Fruit fly (Drosophila melanogaster) whole organism, embryonic: ENCODE data around the gene Ldaf1.
A peak's percentile ranks its signal among the peaks of the same experiment; 100 is the strongest.

Experiments used
- Atf6 ChIP-seq: fragments of 200-800 bp; sonication (Bioruptor generic); IDR thresholded peaks from 2 replicates; pipeline ENCODE4 v1.3.6; 2022; ENCODE audit warnings: missing biosample characterization, missing genetic modification characterization
- CG10209 ChIP-seq: fragments of 200-800 bp; sonication (Bioruptor generic); optimal IDR thresholded peaks from 3 replicates; lab custom pipeline; 2017; ENCODE audit warnings: missing biosample characterization, mild to moderate bottlenecking, missing genetic modification characterization, missing genetic modification reagents
- CG10274 ChIP-seq: fragments of 200-800 bp; sonication (Bioruptor generic); optimal IDR thresholded peaks from 3 replicates; lab custom pipeline; 2017; ENCODE audit warnings: missing biosample characterization, mild to moderate bottlenecking, missing genetic modification characterization
- CG10366 ChIP-seq: fragments of 200-800 bp; sonication (Bioruptor generic); IDR thresholded peaks from 2 replicates; pipeline ENCODE4 v1.3.6; 2022; ENCODE audit warnings: missing biosample characterization, missing genetic modification characterization
- CG10959 ChIP-seq: fragments of 200-800 bp; sonication (Bioruptor generic); IDR thresholded peaks from 2 replicates; pipeline ENCODE4 v1.3.6; 2022; ENCODE audit warnings: missing biosample characterization, missing genetic modification characterization
- CG11456 ChIP-seq: fragments of 200-800 bp; sonication (Bioruptor generic); IDR thresholded peaks from 3 replicates; pipeline ENCODE4 v1.3.6; 2022; ENCODE audit warnings: missing biosample characterization, missing genetic modification characterization
- CG12071 ChIP-seq: fragments of 200-800 bp; sonication (Bioruptor generic); optimal IDR thresholded peaks from 3 replicates; lab custom pipeline; 2018; ENCODE audit warnings: missing biosample characterization, mild to moderate bottlenecking, missing genetic modification characterization
- CG12155 ChIP-seq: fragments of 200-800 bp; sonication (Bioruptor generic); optimal IDR thresholded peaks from 3 replicates; lab custom pipeline; 2016; ENCODE audit warnings: missing biosample characterization, missing genetic modification characterization
- CG12236 ChIP-seq: fragments of 200-800 bp; sonication (Bioruptor generic); optimal IDR thresholded peaks from 2 replicates; lab custom pipeline; 2016; ENCODE audit warnings: missing biosample characterization, missing genetic modification characterization
- CG13123 ChIP-seq: fragments of 200-800 bp; sonication (Bioruptor generic); optimal IDR thresholded peaks from 2 replicates; lab custom pipeline; 2016; ENCODE audit warnings: missing biosample characterization, missing genetic modification characterization
- CG14050 ChIP-seq: fragments of 200-800 bp; sonication (Bioruptor generic); IDR thresholded peaks from 3 replicates; pipeline ENCODE4 v1.3.6; 2022; ENCODE audit warnings: missing biosample characterization, missing genetic modification characterization
- CG15073 ChIP-seq: fragments of 200-800 bp; sonication (Bioruptor generic); optimal IDR thresholded peaks from 2 replicates; lab custom pipeline; 2016; ENCODE audit warnings: missing biosample characterization, missing genetic modification characterization
- CG1529 ChIP-seq: fragments of 200-800 bp; sonication (Bioruptor generic); optimal IDR thresholded peaks from 3 replicates; lab custom pipeline; 2018; ENCODE audit warnings: missing biosample characterization, missing genetic modification characterization
- CG17829 ChIP-seq: fragments of 200-800 bp; optimal IDR thresholded peaks from 2 replicates; lab custom pipeline; 2019; ENCODE audit warnings: missing biosample characterization, mild to moderate bottlenecking, missing genetic modification characterization, moderate library complexity
- CG2116 ChIP-seq: fragments of 200-800 bp; sonication (Bioruptor generic); optimal IDR thresholded peaks from 3 replicates; lab custom pipeline; 2018; ENCODE audit warnings: missing biosample characterization, mild to moderate bottlenecking, missing genetic modification characterization
- CG33213 ChIP-seq: fragments of 200-800 bp; sonication (Bioruptor generic); optimal IDR thresholded peaks from 3 replicates; lab custom pipeline; 2016; ENCODE audit warnings: missing biosample characterization, missing genetic modification characterization
- CG4328 ChIP-seq: fragments of 200-800 bp; sonication (Bioruptor generic); optimal IDR thresholded peaks from 3 replicates; lab custom pipeline; 2017; ENCODE audit warnings: missing biosample characterization, missing genetic modification reagents, missing genetic modification characterization
- CG7928 ChIP-seq: fragments of 200-800 bp; sonication (Bioruptor generic); optimal IDR thresholded peaks from 2 replicates; lab custom pipeline; 2017; ENCODE audit warnings: missing biosample characterization, mild to moderate bottlenecking, missing genetic modification characterization
- CG7963 ChIP-seq: fragments of 200-800 bp; sonication (Bioruptor generic); IDR thresholded peaks from 3 replicates; pipeline ENCODE4 v1.3.6; 2022; ENCODE audit warnings: missing biosample characterization, missing genetic modification characterization; ENCODE audit not compliant: partially characterized antibody
- CG8924 ChIP-seq: fragments of 200-800 bp; optimal IDR thresholded peaks from 3 replicates; lab custom pipeline; 2019; ENCODE audit warnings: missing biosample characterization, mild to moderate bottlenecking, missing genetic modification characterization, moderate library complexity
- CG9609 ChIP-seq: fragments of 200-800 bp; sonication (Bioruptor generic); optimal IDR thresholded peaks from 3 replicates; lab custom pipeline; 2016; ENCODE audit warnings: missing biosample characterization, missing genetic modification characterization
- Dek ChIP-seq: fragments of 200-800 bp; sonication (Bioruptor generic); optimal IDR thresholded peaks from 3 replicates; lab custom pipeline; 2019; ENCODE audit warnings: missing biosample characterization, mild to moderate bottlenecking, missing genetic modification characterization, moderate library complexity
- Dp ChIP-seq: fragments of 200-800 bp; sonication (Bioruptor generic); optimal IDR thresholded peaks from 2 replicates; lab custom pipeline; 2018; ENCODE audit warnings: missing biosample characterization, mild to moderate bottlenecking, missing genetic modification characterization, moderate library complexity
- ERR ChIP-seq: fragments of 200-800 bp; sonication (Bioruptor generic); optimal IDR thresholded peaks from 2 replicates; lab custom pipeline; 2016; ENCODE audit warnings: missing biosample characterization, missing genetic modification characterization
- Fer3 ChIP-seq: fragments of 200-800 bp; sonication (Bioruptor generic); optimal IDR thresholded peaks from 2 replicates; lab custom pipeline; 2018; ENCODE audit warnings: missing biosample characterization, mild to moderate bottlenecking, missing genetic modification characterization, moderate library complexity
- HHEX ChIP-seq: fragments of 200-800 bp; sonication (Bioruptor generic); optimal IDR thresholded peaks from 3 replicates; lab custom pipeline; 2017; ENCODE audit warnings: missing biosample characterization, mild to moderate bottlenecking, missing genetic modification characterization, missing genetic modification reagents
- Hr51 ChIP-seq, 2 experiments: fragments of 200-800 bp; sonication (Bioruptor generic); optimal IDR thresholded peaks; 2 replicates in 1 of 2; 3 replicates in 1 of 2; lab custom pipeline; 2016 to 2018; ENCODE audit warnings: missing biosample characterization in 2 of 2, missing genetic modification characterization in 2 of 2, mild to moderate bottlenecking in 1 of 2, moderate library complexity in 1 of 2
- Max ChIP-seq: fragments of 200-800 bp; sonication (Bioruptor generic); optimal IDR thresholded peaks from 2 replicates; lab custom pipeline; 2016; ENCODE audit warnings: missing biosample characterization, mild to moderate bottlenecking, missing genetic modification characterization
- Meics ChIP-seq: fragments of 200-800 bp; sonication (Bioruptor generic); optimal IDR thresholded peaks from 2 replicates; lab custom pipeline; 2017; ENCODE audit warnings: missing biosample characterization, mild to moderate bottlenecking, missing genetic modification characterization
- NC2α ChIP-seq: fragments of 200-800 bp; sonication (Bioruptor generic); optimal IDR thresholded peaks from 2 replicates; lab custom pipeline; 2016; ENCODE audit warnings: missing biosample characterization, missing genetic modification characterization
- Oli ChIP-seq: fragments of 200-800 bp; sonication (Bioruptor generic); optimal IDR thresholded peaks from 2 replicates; lab custom pipeline; 2018; ENCODE audit warnings: missing biosample characterization, mild to moderate bottlenecking, missing genetic modification characterization, moderate library complexity
- Ptx1 ChIP-seq: fragments of 200-800 bp; sonication (Bioruptor generic); IDR thresholded peaks from 2 replicates; pipeline ENCODE4 v1.3.6; 2022; ENCODE audit warnings: missing biosample characterization, missing genetic modification characterization
- Rfx ChIP-seq: fragments of 200-800 bp; sonication (Bioruptor generic); IDR thresholded peaks from 2 replicates; pipeline ENCODE4 v1.3.6; 2022; ENCODE audit warnings: missing biosample characterization, missing genetic modification characterization
- Sox102F ChIP-seq: fragments of 200-800 bp; sonication (Bioruptor generic); optimal IDR thresholded peaks from 2 replicates; lab custom pipeline; 2018; ENCODE audit warnings: missing biosample characterization, mild to moderate bottlenecking, missing genetic modification characterization, moderate library complexity
- Spps ChIP-seq: fragments of 200-800 bp; sonication (Bioruptor generic); optimal IDR thresholded peaks from 2 replicates; lab custom pipeline; 2018; ENCODE audit warnings: missing biosample characterization, mild to moderate bottlenecking, missing genetic modification characterization
- Stat92E ChIP-seq, 3 experiments: fragments of >200 bp in 2 of 3; fragments of 200-800 bp in 1 of 3; sonication (Bioruptor generic) in 1 of 3; optimal IDR thresholded peaks; 2 replicates each; lab custom pipeline; 2017 to 2019; ENCODE audit warnings: missing biosample characterization in 3 of 3, missing genetic modification characterization in 3 of 3, mild to moderate bottlenecking in 1 of 3, moderate library complexity in 1 of 3
- ase ChIP-seq: fragments of 200-800 bp; sonication (Bioruptor generic); IDR thresholded peaks from 3 replicates; pipeline ENCODE4 v1.3.6; 2022; ENCODE audit warnings: missing biosample characterization, missing genetic modification characterization
- chif ChIP-seq, 2 experiments: fragments of 200-800 bp; sonication (Bioruptor generic); optimal IDR thresholded peaks; 3 replicates each; lab custom pipeline; 2016; ENCODE audit warnings: missing biosample characterization in 2 of 2, missing genetic modification characterization in 2 of 2
- ewg ChIP-seq: fragments of 200-800 bp; sonication (Bioruptor generic); optimal IDR thresholded peaks from 3 replicates; lab custom pipeline; 2017; ENCODE audit warnings: mild to moderate bottlenecking, missing biosample characterization, missing genetic modification reagents, missing genetic modification characterization
- fd102C ChIP-seq: fragments of 200-800 bp; sonication (Bioruptor generic); optimal IDR thresholded peaks from 2 replicates; lab custom pipeline; 2018; ENCODE audit warnings: missing biosample characterization, mild to moderate bottlenecking, missing genetic modification characterization, moderate library complexity
- fru ChIP-seq: fragments of >200 bp; optimal IDR thresholded peaks from 2 replicates; lab custom pipeline; 2017
- ham ChIP-seq: fragments of 200-800 bp; sonication (Bioruptor generic); IDR thresholded peaks from 2 replicates; pipeline ENCODE4 v1.3.6; 2022; ENCODE audit warnings: missing biosample characterization, missing genetic modification characterization
- klu ChIP-seq: fragments of 200-800 bp; sonication (Bioruptor generic); IDR thresholded peaks from 2 replicates; pipeline ENCODE4 v1.3.6; 2022; ENCODE audit warnings: missing biosample characterization, missing genetic modification characterization
- lmd ChIP-seq: fragments of 200-800 bp; sonication (Bioruptor generic); IDR thresholded peaks from 2 replicates; pipeline ENCODE4 v1.3.6; 2022; ENCODE audit warnings: missing biosample characterization, missing genetic modification characterization
- nerfin-1 ChIP-seq: fragments of 200-800 bp; sonication (Bioruptor generic); optimal IDR thresholded peaks from 3 replicates; lab custom pipeline; 2019; ENCODE audit warnings: missing biosample characterization, mild to moderate bottlenecking, missing genetic modification characterization, moderate library complexity
- peb ChIP-seq: fragments of 200-800 bp; sonication (Bioruptor generic); IDR thresholded peaks from 2 replicates; pipeline ENCODE4 v1.3.6; 2022; ENCODE audit warnings: missing biosample characterization, missing genetic modification characterization
- salm ChIP-seq: fragments of 200-800 bp; sonication (Bioruptor generic); optimal IDR thresholded peaks from 2 replicates; lab custom pipeline; 2018; ENCODE audit warnings: missing biosample characterization, mild to moderate bottlenecking, missing genetic modification characterization
- stwl ChIP-seq: fragments of 200-800 bp; sonication (Bioruptor generic); optimal IDR thresholded peaks from 3 replicates; lab custom pipeline; 2018; ENCODE audit warnings: missing biosample characterization, mild to moderate bottlenecking, missing genetic modification characterization, moderate library complexity
- wdn ChIP-seq: fragments of 200-800 bp; sonication (Bioruptor generic); IDR thresholded peaks from 2 replicates; pipeline ENCODE4 v1.3.6; 2022; ENCODE audit warnings: missing biosample characterization, missing genetic modification characterization

Gene Ldaf1

DNA sequence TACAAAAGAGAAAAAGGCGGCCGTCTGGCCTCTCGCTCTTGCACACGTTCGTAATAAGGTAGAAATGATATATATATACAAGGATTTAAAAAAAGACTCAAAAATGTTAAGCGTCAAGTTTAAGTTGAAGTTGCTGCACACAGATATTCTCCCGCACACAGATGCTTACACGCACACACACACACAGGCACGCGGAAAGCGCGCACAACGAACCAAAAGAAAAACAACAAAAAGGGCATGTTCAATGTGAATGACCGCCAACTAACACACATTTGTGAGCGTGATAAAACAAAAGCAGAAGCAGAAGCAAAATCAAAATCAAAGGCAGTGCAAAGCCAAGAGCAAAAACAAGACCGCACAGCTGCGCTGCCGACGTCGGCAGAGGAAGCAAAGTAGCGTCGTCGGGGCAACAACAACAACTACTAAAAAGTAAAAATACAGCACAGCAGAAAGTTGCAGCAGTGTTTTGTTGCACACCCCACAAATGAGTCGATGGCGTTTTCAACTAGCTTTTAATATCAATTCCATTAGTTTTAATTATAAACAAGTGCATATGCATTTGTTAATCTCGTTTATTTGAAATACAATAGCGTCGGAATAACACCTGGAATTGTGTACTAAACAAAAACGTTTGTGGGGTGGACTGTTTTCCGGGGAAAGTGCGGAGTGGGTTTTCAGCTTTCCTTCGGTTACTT lies 45.6 kb upstream of the Ldaf1 start (continued):
- TF ChIP-seq CG4328 (GFP tag; lab: Kevin White, UChicago) (peak; percentile 79), Dek (peak; percentile 90), CG10366 (GFP tag; lab: Robert Waterston, UW) (peak; percentile 95), CG2116 (GFP tag; lab: Kevin White, UChicago) (peak; percentile 82), CG1529 (GFP tag; lab: Kevin White, UChicago) (peak; percentile 99), ewg (peak; percentile 96), ase (GFP tag; lab: Robert Waterston, UW) (peak; percentile 95), klu (GFP tag; lab: Robert Waterston, UW) (peak; percentile 86), CG12236 (GFP tag; lab: Kevin White, UChicago) (peak; percentile 96), CG12071 (GFP tag; lab: Kevin White, UChicago) (peak; percentile 95), CG15073 (GFP tag; lab: Kevin White, UChicago) (peak; percentile 77), Oli (tag; lab: Kevin White, UChicago) (peak; percentile 96), Sox102F (GFP tag; lab: Kevin White, UChicago) (peak; percentile 98), CG12155 (GFP tag; lab: Kevin White, UChicago) (peak; percentile 87), fru (lab: Kevin White, UChicago) (no peak), CG11456 (peak; percentile 90), Hr51 (GFP tag; optimal IDR thresholded peaks at IDR 0.05; lab: Kevin White, UChicago) (peak; percentile 93 to 94), CG10959 (GFP tag; lab: Robert Waterston, UW) (peak; percentile 97), wdn (GFP tag; lab: Robert Waterston, UW) (peak; percentile 73), CG10209 (GFP tag; lab: Kevin White, UChicago) (peak; percentile 96), Dp (GFP tag; lab: Kevin White, UChicago) (peak; percentile 3), chif (GFP tag; optimal IDR thresholded peaks at IDR 0.05; lab: Kevin White, UChicago) (peak; percentile 96 to 98), CG8924 (tag; lab: Kevin White, UChicago) (peak; percentile 98), CG10274 (GFP tag; lab: Kevin White, UChicago) (peak; percentile 81), NC2α (GFP tag; lab: Kevin White, UChicago) (peak; percentile 91), lmd (GFP tag; lab: Robert Waterston, UW) (peak; percentile 95), CG14050 (GFP tag; lab: Robert Waterston, UW) (peak; percentile 92), Atf6 (GFP tag; lab: Robert Waterston, UW) (peak; percentile 89), CG33213 (GFP tag; lab: Kevin White, UChicago) (peak; percentile 96), nerfin-1 (tag; lab: Kevin White, UChicago) (peak; percentile 95), CG7928 (GFP tag; lab: Kevin White, UChicago) (peak; percentile 45), CG9609 (GFP tag; lab: Kevin White, UChicago) (peak; percentile 90), peb (GFP tag; lab: Robert Waterston, UW) (peak; percentile 94), Ptx1 (peak; percentile 93), salm (peak; percentile 96), ERR (GFP tag; lab: Kevin White, UChicago) (peak; percentile 84), Meics (GFP tag; lab: Kevin White, UChicago) (peak; percentile 84), ham (peak; percentile 63; the same call in 1 of the 2 replicates), Rfx (GFP tag; lab: Robert Waterston, UW) (peak; percentile 87), Max (GFP tag; lab: Kevin White, UChicago) (peak; percentile 93), Fer3 (tag; lab: Kevin White, UChicago) (peak; percentile 91), HHEX (GFP tag; lab: Kevin White, UChicago) (peak; percentile 96), fd102C (GFP tag; lab: Kevin White, UChicago) (peak; percentile 95), stwl (tag; lab: Kevin White, UChicago) (peak; percentile 82), CG7963 (no peak), CG13123 (GFP tag; lab: Kevin White, UChicago) (peak; percentile 84), Stat92E (GFP tag; optimal IDR thresholded peaks at IDR 0.05; lab: Kevin White, UChicago) (peak in 1 of 3 experiments; percentile 96), CG17829 (peak; percentile 98), Spps (tag; lab: Kevin White, UChicago) (peak; percentile 98)
